1 fruit fly cellular context compared by ENCODE assay signal in genomic region chr2L:10002408-10003358, dm6.
A peak's percentile ranks its signal among the peaks of the same experiment; 100 is the strongest.
TF ChIP-seq lines count a peak whose summit lies in the region.

CG31875 (minus strand) TSS chr2L:10002736.
SoYb (minus strand) TSS chr2L:10002736.

TF ChIP-seq in whole organism, embryonic, 481 proteins besides CTCF, POLR2A, EP300 and RAD21 (continued from another document):
- no peak for TF ChIP-seq Vsx1 (GFP tag; optimal IDR thresholded peaks at IDR 0.05; lab: Kevin White, UChicago)
- no peak for TF ChIP-seq CG3847 (GFP tag; IDR thresholded peaks at IDR 0.05; lab: Robert Waterston, UW)
- no peak for TF ChIP-seq scrt (GFP tag; optimal IDR thresholded peaks at IDR 0.05; lab: Kevin White, UChicago)
- no peak for TF ChIP-seq Bteb2 (GFP tag; optimal IDR thresholded peaks at IDR 0.05; lab: Kevin White, UChicago)
- no peak for TF ChIP-seq CG13123 (GFP tag; optimal IDR thresholded peaks at IDR 0.05; lab: Kevin White, UChicago)
- TF ChIP-seq Jarid2 (GFP tag; optimal IDR thresholded peaks at IDR 0.05; lab: Kevin White, UChicago): no peak
- TF ChIP-seq dan (GFP tag; IDR thresholded peaks at IDR 0.05; lab: Robert Waterston, UW): no peak
- no peak for TF ChIP-seq CHES-1-like (GFP tag; optimal IDR thresholded peaks at IDR 0.05; lab: Kevin White, UChicago)
- TF ChIP-seq CG4617 (GFP tag; optimal IDR thresholded peaks at IDR 0.05; lab: Kevin White, UChicago; ENCODE audit: borderline replicate concordance): no peak
- no peak for TF ChIP-seq Oli (tag; optimal IDR thresholded peaks at IDR 0.05; lab: Kevin White, UChicago)
- no peak for TF ChIP-seq Mad (GFP tag; optimal IDR thresholded peaks at IDR 0.05; lab: Kevin White, UChicago)
- TF ChIP-seq ase (GFP tag; IDR thresholded peaks at IDR 0.05; lab: Robert Waterston, UW): no peak
- TF ChIP-seq Atf6 (GFP tag; IDR thresholded peaks at IDR 0.05; lab: Robert Waterston, UW): no peak
- 0 out of 3 replicates have a peak, but pooled peaks have one; percentile 65 for TF ChIP-seq CG2199 (GFP tag; IDR thresholded peaks at IDR 0.05; lab: Robert Waterston, UW)
- no peak for TF ChIP-seq NFAT (GFP tag; IDR thresholded peaks at IDR 0.05; lab: Robert Waterston, UW)
- no peak for TF ChIP-seq tna (GFP tag; IDR thresholded peaks at IDR 0.05; lab: Robert Waterston, UW; ENCODE audit: partially characterized antibody)
- TF ChIP-seq zen (tag; optimal IDR thresholded peaks at IDR 0.05; lab: Kevin White, UChicago): no peak
- TF ChIP-seq CG33213 (GFP tag; optimal IDR thresholded peaks at IDR 0.05; lab: Kevin White, UChicago): no peak
- TF ChIP-seq Hsf (GFP tag; optimal IDR thresholded peaks at IDR 0.05; lab: Kevin White, UChicago): no peak
- TF ChIP-seq pan (optimal IDR thresholded peaks at IDR 0.05; lab: Kevin White, UChicago): no peak
- TF ChIP-seq pan (GFP tag; optimal IDR thresholded peaks at IDR 0.05 in 1 of 2, IDR thresholded peaks at IDR 0.05 in 1 of 2): no peak
- no peak for TF ChIP-seq CG8359 (GFP tag; optimal IDR thresholded peaks at IDR 0.05; lab: Kevin White, UChicago; ENCODE audit: borderline replicate concordance)
- TF ChIP-seq odd (GFP tag; optimal IDR thresholded peaks at IDR 0.05; lab: Kevin White, UChicago): no peak
- TF ChIP-seq CG11695 (GFP tag; IDR thresholded peaks at IDR 0.05; lab: Robert Waterston, UW): no peak
- TF ChIP-seq trh (GFP tag; optimal IDR thresholded peaks at IDR 0.05; lab: Kevin White, UChicago): no peak
- TF ChIP-seq CG8388 (GFP tag; optimal IDR thresholded peaks at IDR 0.05; lab: Kevin White, UChicago): no peak
- TF ChIP-seq Atf3 (GFP tag; optimal IDR thresholded peaks at IDR 0.05; lab: Kevin White, UChicago): no peak
- TF ChIP-seq Myb (GFP tag; optimal IDR thresholded peaks at IDR 0.05; lab: Kevin White, UChicago): no peak
- no peak for TF ChIP-seq CG9876 (GFP tag; optimal IDR thresholded peaks at IDR 0.05; lab: Kevin White, UChicago)
- no peak for TF ChIP-seq dm (GFP tag; optimal IDR thresholded peaks at IDR 0.05; lab: Kevin White, UChicago)
- TF ChIP-seq Adf1 (GFP tag; IDR thresholded peaks at IDR 0.05; lab: Robert Waterston, UW): no peak
- TF ChIP-seq Kr (GFP tag; optimal IDR thresholded peaks at IDR 0.05; lab: Kevin White, UChicago): peak; percentile 39
- no peak for TF ChIP-seq dati (GFP tag; IDR thresholded peaks at IDR 0.05; lab: Robert Waterston, UW)
- no peak for TF ChIP-seq HHEX (GFP tag; optimal IDR thresholded peaks at IDR 0.05; lab: Kevin White, UChicago)
- peak; percentile 5 for TF ChIP-seq corto (GFP tag; optimal IDR thresholded peaks at IDR 0.05; lab: Kevin White, UChicago)
- TF ChIP-seq CG11398 (GFP tag; optimal IDR thresholded peaks at IDR 0.05; lab: Kevin White, UChicago): no peak
- no peak for TF ChIP-seq CG11696 (GFP tag; IDR thresholded peaks at IDR 0.05; lab: Robert Waterston, UW)
- TF ChIP-seq Ada2b (GFP tag; IDR thresholded peaks at IDR 0.05; lab: Robert Waterston, UW): no peak
- TF ChIP-seq cg (GFP tag; optimal IDR thresholded peaks at IDR 0.05; lab: Kevin White, UChicago): peak; percentile 39
- TF ChIP-seq E2f1 (GFP tag; IDR thresholded peaks at IDR 0.05; lab: Robert Waterston, UW): no peak
- no peak for TF ChIP-seq Spps (tag; optimal IDR thresholded peaks at IDR 0.05; lab: Kevin White, UChicago)
- peak; percentile 51 for TF ChIP-seq Dref (GFP tag; IDR thresholded peaks at IDR 0.05; lab: Robert Waterston, UW)
- no peak for TF ChIP-seq emc (GFP tag; optimal IDR thresholded peaks at IDR 0.05; lab: Kevin White, UChicago)
- TF ChIP-seq tin (GFP tag; optimal IDR thresholded peaks at IDR 0.05; lab: Kevin White, UChicago): no peak
- TF ChIP-seq h (optimal IDR thresholded peaks at IDR 0.05; lab: Kevin White, UChicago): no peak
- TF ChIP-seq pb (GFP tag; optimal IDR thresholded peaks at IDR 0.05; lab: Kevin White, UChicago): no peak
- no peak for TF ChIP-seq CG1024 (GFP tag; IDR thresholded peaks at IDR 0.05; lab: Robert Waterston, UW)
- no peak for TF ChIP-seq CG11093 (GFP tag; IDR thresholded peaks at IDR 0.05; lab: Robert Waterston, UW)
- TF ChIP-seq CG2116 (GFP tag; optimal IDR thresholded peaks at IDR 0.05; lab: Kevin White, UChicago): no peak
- peak; percentile 13 for TF ChIP-seq Med (GFP tag; lab: Kevin White, UChicago)
- no peak for TF ChIP-seq dimm (GFP tag; IDR thresholded peaks at IDR 0.05; lab: Robert Waterston, UW)
- no peak for TF ChIP-seq YL-1 (GFP tag; optimal IDR thresholded peaks at IDR 0.05; lab: Kevin White, UChicago)
- TF ChIP-seq kni (GFP tag; optimal IDR thresholded peaks at IDR 0.05; lab: Kevin White, UChicago): no peak
- TF ChIP-seq CG1233 (GFP tag; optimal IDR thresholded peaks at IDR 0.05; lab: Kevin White, UChicago): no peak
- TF ChIP-seq CG13296 (GFP tag; optimal IDR thresholded peaks at IDR 0.05; lab: Kevin White, UChicago): no peak
- TF ChIP-seq CG9437 (GFP tag; optimal IDR thresholded peaks at IDR 0.05; lab: Kevin White, UChicago): no peak
- no peak for TF ChIP-seq crol (GFP tag; IDR thresholded peaks at IDR 0.05; lab: Robert Waterston, UW)
- TF ChIP-seq CG8281 (tag; optimal IDR thresholded peaks at IDR 0.05; lab: Kevin White, UChicago): no peak
- no peak for TF ChIP-seq CG18764 (GFP tag; optimal IDR thresholded peaks at IDR 0.05; lab: Kevin White, UChicago)
- peak in 1 of 2 experiments; percentile 25 for TF ChIP-seq Eip74EF (GFP tag; optimal IDR thresholded peaks at IDR 0.05; lab: Kevin White, UChicago)
- no peak for TF ChIP-seq pita (GFP tag; optimal IDR thresholded peaks at IDR 0.05; lab: Kevin White, UChicago)
TF ChIP-seq in whole organism, embryonic: peak in this region for 12.
